Worm (Caenorhabditis elegans) whole organism, L3 larva: ENCODE data around the gene nspd-4.

Experiments
- ZK546.5 ChIP-seq: sonication (generic microtip); optimal IDR thresholded peaks from 2 replicates; lab custom pipeline; 2017; ENCODE audit warnings: missing biosample characterization, missing genetic modification characterization
- ceh-28 ChIP-seq: fragments of 150-350 bp; optimal IDR thresholded peaks from 2 replicates; lab custom pipeline; 2014; ENCODE audit warnings: missing biosample characterization, missing genetic modification reagents, missing genetic modification characterization
- elt-1 ChIP-seq: fragments of 150-350 bp; optimal IDR thresholded peaks from 2 replicates; lab custom pipeline; 2014; ENCODE audit warnings: missing biosample characterization, missing genetic modification characterization
- elt-3 ChIP-seq, 3 experiments: fragments of 150-350 bp in 1 of 3; sonication (generic microtip) in 2 of 3; optimal IDR thresholded peaks; 2 replicates in 2 of 3; 4 replicates in 1 of 3; lab custom pipeline; 2014 to 2017; ENCODE audit warnings: missing biosample characterization in 3 of 3, missing genetic modification characterization in 3 of 3
- lin-15B ChIP-seq: fragments of 150-350 bp; optimal IDR thresholded peaks from 2 replicates; lab custom pipeline; 2014; ENCODE audit warnings: missing biosample characterization, missing genetic modification characterization
- nfya-1 ChIP-seq: sonication (generic microtip); optimal IDR thresholded peaks from 2 replicates; lab custom pipeline; 2017; ENCODE audit warnings: missing genetic modification characterization, mild to moderate bottlenecking, missing compliant biosample characterization, antibody characterized with exemption, moderate library complexity; ENCODE audit not compliant: insufficient read depth
- nhr-11 ChIP-seq: fragments of 150-350 bp; optimal IDR thresholded peaks from 2 replicates; lab custom pipeline; 2014; ENCODE audit warnings: missing biosample characterization, missing genetic modification characterization
- nhr-237 ChIP-seq: fragments of 150-350 bp; optimal IDR thresholded peaks from 2 replicates; lab custom pipeline; 2014; ENCODE audit warnings: missing biosample characterization, missing genetic modification characterization
- nhr-25 ChIP-seq: sonication (generic microtip); optimal IDR thresholded peaks from 2 replicates; lab custom pipeline; 2017; ENCODE audit warnings: missing biosample characterization, missing genetic modification characterization
- pha-4 ChIP-seq: fragments of 150-350 bp; optimal IDR thresholded peaks from 2 replicates; lab custom pipeline; 2014; ENCODE audit warnings: missing biosample characterization, missing genetic modification reagents, missing genetic modification characterization
- pqm-1 ChIP-seq: fragments of 150-350 bp; optimal IDR thresholded peaks from 2 replicates; lab custom pipeline; 2017; ENCODE audit warnings: missing biosample characterization, missing genetic modification characterization, inconsistent platforms
- unc-39 ChIP-seq: sonication (generic microtip); optimal IDR thresholded peaks from 4 replicates; lab custom pipeline; 2017; ENCODE audit warnings: missing biosample characterization, missing genetic modification characterization
- unc-62 ChIP-seq: fragments of 150-350 bp; sonication (generic microtip); optimal IDR thresholded peaks from 4 replicates; lab custom pipeline; 2014; ENCODE audit warnings: missing biosample characterization, missing genetic modification reagents, missing genetic modification characterization
- zag-1 ChIP-seq: fragments of 150-350 bp; optimal IDR thresholded peaks from 2 replicates; lab custom pipeline; 2014; ENCODE audit warnings: missing biosample characterization, missing genetic modification characterization

DNA sequence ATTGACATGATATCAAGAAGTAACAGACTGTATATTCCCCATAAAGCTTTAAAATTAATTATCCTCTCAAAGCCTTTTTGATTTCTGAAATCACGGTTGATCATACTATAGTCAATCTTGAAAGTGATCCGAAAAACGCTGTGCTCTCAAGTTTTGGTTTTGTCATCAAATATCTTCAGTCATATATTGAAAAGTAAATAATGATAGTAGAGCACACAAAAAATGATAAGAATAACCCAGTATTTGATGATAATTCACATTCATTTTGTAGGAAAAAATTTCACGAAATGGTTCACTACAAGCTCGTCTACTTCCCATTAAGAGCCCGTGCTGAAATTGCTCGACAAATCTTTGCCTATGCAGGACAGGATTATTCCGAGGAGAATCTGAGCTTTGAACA is 37.2 kb downstream of the nspd-4 start, which contains the start of gene gst-6:
- no peak for TF ChIP-seq unc-62 (GFP tag; lab: Kevin White, UChicago)
- TF ChIP-seq pha-4 (tag; lab: Kevin White, UChicago): peak; percentile 53
- no peak for TF ChIP-seq nhr-11
- TF ChIP-seq pqm-1 (tag; lab: Kevin White, UChicago): peak; percentile 59
- TF ChIP-seq ceh-28 (tag; lab: Kevin White, UChicago): no peak
- no peak for TF ChIP-seq elt-3 (tag; optimal IDR thresholded peaks at IDR 0.05; lab: Kevin White, UChicago)
- TF ChIP-seq elt-1 (tag; lab: Kevin White, UChicago): no peak
- no peak for TF ChIP-seq nfya-1
- no peak for TF ChIP-seq unc-39 (tag; lab: Kevin White, UChicago)
- no peak for TF ChIP-seq lin-15B (tag; lab: Kevin White, UChicago)
- no peak for TF ChIP-seq nhr-25 (tag; lab: Kevin White, UChicago)
- no peak for TF ChIP-seq nhr-237
- TF ChIP-seq ZK546.5 (tag; lab: Kevin White, UChicago): no peak
- TF ChIP-seq zag-1: no peak
